Worm (Caenorhabditis elegans) whole organism, L1 larva: ENCODE results near the gene ppm-1.A.
A peak's percentile ranks its signal among the peaks of the same experiment; 100 is the strongest.

Experiments
- C04F5.9 ChIP-seq: sonication (generic microtip); optimal IDR thresholded peaks from 2 replicates; lab custom pipeline; 2016; ENCODE audit warnings: missing genetic modification characterization, missing compliant biosample characterization
- C34B4.2 ChIP-seq: sonication (generic microtip); optimal IDR thresholded peaks from 2 replicates; lab custom pipeline; 2017; ENCODE audit warnings: mild to moderate bottlenecking, missing genetic modification characterization, missing compliant biosample characterization
- F16B12.6 ChIP-seq: fragments of 150-350 bp; optimal IDR thresholded peaks from 2 replicates; lab custom pipeline; 2014; ENCODE audit warnings: missing biosample characterization, missing genetic modification characterization
- alr-1 ChIP-seq: fragments of 200-800 bp; sonication (Bioruptor generic); optimal IDR thresholded peaks from 2 replicates; lab custom pipeline; 2018; ENCODE audit warnings: borderline replicate concordance, mild to moderate bottlenecking, missing genetic modification characterization, missing compliant biosample characterization
- aly-2 ChIP-seq: fragments of 150-350 bp; optimal IDR thresholded peaks from 2 replicates; lab custom pipeline; 2014; ENCODE audit warnings: missing biosample characterization, missing genetic modification characterization
- ceh-63 ChIP-seq: fragments of 200-800 bp; sonication (Bioruptor generic); optimal IDR thresholded peaks from 2 replicates; lab custom pipeline; 2018; ENCODE audit warnings: mild to moderate bottlenecking, missing genetic modification characterization, missing compliant biosample characterization
- ceh-8 ChIP-seq: fragments of 200-800 bp; sonication (Bioruptor generic); optimal IDR thresholded peaks from 2 replicates; lab custom pipeline; 2018; ENCODE audit warnings: mild to moderate bottlenecking, missing genetic modification characterization, moderate library complexity, missing compliant biosample characterization
- ceh-88 ChIP-seq: fragments of 200-800 bp; sonication (Bioruptor generic); IDR thresholded peaks from 2 replicates; pipeline ENCODE4 v1.3.6; 2022; ENCODE audit warnings: missing genetic modification characterization, missing compliant biosample characterization
- ces-1 ChIP-seq: fragments of 150-350 bp; optimal IDR thresholded peaks from 2 replicates; lab custom pipeline; 2014; ENCODE audit warnings: missing biosample characterization, missing genetic modification reagents, missing genetic modification characterization
- efl-1 ChIP-seq, 4 experiments: fragments of 150-350 bp; optimal IDR thresholded peaks in 3 of 4; peaks in 1 of 4; 1 replicate in 1 of 4; 2 replicates in 3 of 4; lab custom pipeline; 2014; ENCODE audit warnings: missing biosample characterization in 2 of 4, missing genetic modification characterization in 2 of 4, missing genetic modification reagents in 2 of 4
- efl-3 ChIP-seq: fragments of 200-800 bp; sonication (Bioruptor generic); optimal IDR thresholded peaks from 2 replicates; lab custom pipeline; 2018; ENCODE audit warnings: mild to moderate bottlenecking, missing genetic modification characterization, missing compliant biosample characterization
- egl-13 ChIP-seq: sonication (generic microtip); optimal IDR thresholded peaks from 2 replicates; lab custom pipeline; 2016; ENCODE audit warnings: missing genotype, missing genetic modification reagents, missing genetic modification characterization, missing compliant biosample characterization
- egl-27 ChIP-seq, 2 experiments: fragments of 150-350 bp in 1 of 2; sonication (generic microtip); optimal IDR thresholded peaks; 3 replicates each; lab custom pipeline; 2017 to 2018; ENCODE audit warnings: missing biosample characterization in 2 of 2, missing genetic modification characterization in 2 of 2, missing genetic modification reagents in 2 of 2
- elt-2 ChIP-seq: sonication (generic microtip); optimal IDR thresholded peaks from 2 replicates; lab custom pipeline; 2016; ENCODE audit warnings: missing genetic modification characterization, mild to moderate bottlenecking, inconsistent platforms, missing compliant biosample characterization, missing genetic modification reagents
- elt-3 ChIP-seq, 6 experiments: fragments of 150-350 bp in 1 of 6; sonication (generic microtip); optimal IDR thresholded peaks; 2 replicates each; lab custom pipeline; 2017 to 2018; ENCODE audit warnings: missing biosample characterization in 6 of 6, missing genetic modification characterization in 6 of 6, inconsistent platforms in 1 of 6
- ets-5 ChIP-seq: fragments of 200-800 bp; sonication (Bioruptor generic); IDR thresholded peaks from 2 replicates; pipeline ENCODE4 v1.3.6; 2022; ENCODE audit warnings: missing genetic modification characterization, missing compliant biosample characterization
- fkh-10 ChIP-seq: sonication (generic microtip); optimal IDR thresholded peaks from 2 replicates; lab custom pipeline; 2017; ENCODE audit warnings: missing biosample characterization, missing genetic modification reagents, missing genetic modification characterization
- fkh-8 ChIP-seq: sonication (generic microtip); optimal IDR thresholded peaks from 2 replicates; lab custom pipeline; 2016; ENCODE audit warnings: mild to moderate bottlenecking, missing genetic modification characterization, missing compliant biosample characterization
- fos-1 ChIP-seq: fragments of 150-350 bp; optimal IDR thresholded peaks from 2 replicates; lab custom pipeline; 2014; ENCODE audit warnings: missing biosample characterization, missing genetic modification characterization
- grh-1 ChIP-seq: fragments of 200-800 bp; sonication (Bioruptor generic); IDR thresholded peaks from 2 replicates; pipeline ENCODE4 v1.3.6; 2022; ENCODE audit warnings: missing genetic modification reagents, missing genetic modification characterization, missing compliant biosample characterization
- hlh-17 ChIP-seq: fragments of 200-800 bp; sonication (Bioruptor generic); optimal IDR thresholded peaks from 2 replicates; lab custom pipeline; 2018; ENCODE audit warnings: missing genetic modification characterization, mild to moderate bottlenecking, missing compliant biosample characterization, moderate library complexity, borderline replicate concordance
- hlh-4 ChIP-seq: sonication (generic microtip); optimal IDR thresholded peaks from 2 replicates; lab custom pipeline; 2016; ENCODE audit warnings: mild to moderate bottlenecking, missing genetic modification characterization, missing compliant biosample characterization
- hpl-2 ChIP-seq: fragments of 150-350 bp; optimal IDR thresholded peaks from 2 replicates; lab custom pipeline; 2014; ENCODE audit warnings: missing biosample characterization, missing genetic modification reagents, missing genetic modification characterization
- irx-1 ChIP-seq: sonication (generic microtip); optimal IDR thresholded peaks from 2 replicates; lab custom pipeline; 2016; ENCODE audit warnings: missing genetic modification characterization, missing compliant biosample characterization
- jun-1 ChIP-seq: fragments of 150-350 bp; optimal IDR thresholded peaks from 2 replicates; lab custom pipeline; 2014; ENCODE audit warnings: missing biosample characterization, missing genetic modification reagents, missing genetic modification characterization
- lin-14 ChIP-seq: fragments of 200-800 bp; sonication (Bioruptor generic); optimal IDR thresholded peaks from 2 replicates; lab custom pipeline; 2018; ENCODE audit warnings: mild to moderate bottlenecking, missing genetic modification characterization, moderate library complexity, missing compliant biosample characterization
- lin-35 ChIP-seq, 2 experiments: fragments of 150-350 bp; optimal IDR thresholded peaks; 2 replicates each; lab custom pipeline; 2014; ENCODE audit warnings: missing biosample characterization in 2 of 2, missing genetic modification characterization in 2 of 2, missing genetic modification reagents in 2 of 2
- lin-39 ChIP-seq: fragments of 150-350 bp; optimal IDR thresholded peaks from 2 replicates; lab custom pipeline; 2014; ENCODE audit warnings: missing biosample characterization, missing genetic modification reagents, missing genetic modification characterization
- lir-3 ChIP-seq: sonication (generic microtip); optimal IDR thresholded peaks from 2 replicates; lab custom pipeline; 2016; ENCODE audit warnings: mild to moderate bottlenecking, missing genetic modification characterization, moderate library complexity, missing compliant biosample characterization; ENCODE audit not compliant: poor library complexity
- lsy-2 ChIP-seq, 2 experiments: fragments of 150-350 bp; optimal IDR thresholded peaks; 2 replicates each; lab custom pipeline; 2014; ENCODE audit warnings: missing biosample characterization in 2 of 2, missing genetic modification characterization in 2 of 2
- mdl-1 ChIP-seq, 2 experiments: fragments of 150-350 bp; optimal IDR thresholded peaks; 2 replicates each; lab custom pipeline; 2014 to 2017; ENCODE audit warnings: missing biosample characterization in 2 of 2, missing genetic modification characterization in 2 of 2, inconsistent platforms in 1 of 2
- mep-1 ChIP-seq: fragments of 150-350 bp; optimal IDR thresholded peaks from 2 replicates; lab custom pipeline; 2014; ENCODE audit warnings: missing biosample characterization, missing genetic modification characterization
- nhr-11 ChIP-seq: fragments of 150-350 bp; optimal IDR thresholded peaks from 2 replicates; lab custom pipeline; 2014; ENCODE audit warnings: missing biosample characterization, missing genetic modification characterization
- nhr-19 ChIP-seq: fragments of 200-800 bp; sonication (Bioruptor generic); conservative IDR thresholded peaks from 2 replicates; pipeline ENCODE4 v1.3.6; 2022; ENCODE audit warnings: missing genetic modification characterization, missing compliant biosample characterization
- nhr-237 ChIP-seq: fragments of 150-350 bp; optimal IDR thresholded peaks from 2 replicates; lab custom pipeline; 2014; ENCODE audit warnings: missing biosample characterization, missing genetic modification characterization
- nhr-28 ChIP-seq: fragments of 150-350 bp; optimal IDR thresholded peaks from 2 replicates; lab custom pipeline; 2014; ENCODE audit warnings: missing biosample characterization, missing genetic modification characterization
- nhr-47 ChIP-seq: sonication (generic microtip); optimal IDR thresholded peaks from 2 replicates; lab custom pipeline; 2016; ENCODE audit warnings: mild to moderate bottlenecking, missing genetic modification characterization, moderate library complexity, missing compliant biosample characterization
- nhr-76 ChIP-seq: sonication (generic microtip); optimal IDR thresholded peaks from 2 replicates; lab custom pipeline; 2017; ENCODE audit warnings: missing biosample characterization, missing genetic modification characterization
- nhr-84 ChIP-seq: sonication (generic microtip); optimal IDR thresholded peaks from 2 replicates; lab custom pipeline; 2017; ENCODE audit warnings: missing biosample characterization, missing genetic modification characterization
- rnt-1 ChIP-seq: sonication (generic microtip); optimal IDR thresholded peaks from 2 replicates; lab custom pipeline; 2016; ENCODE audit warnings: mild to moderate bottlenecking, missing genetic modification characterization, moderate library complexity, missing compliant biosample characterization
- skn-1 ChIP-seq: fragments of 150-350 bp; optimal IDR thresholded peaks from 2 replicates; lab custom pipeline; 2014; ENCODE audit warnings: missing biosample characterization, missing genetic modification characterization
- snpc-4 ChIP-seq: fragments of 150-350 bp; optimal IDR thresholded peaks from 2 replicates; lab custom pipeline; 2014; ENCODE audit warnings: missing biosample characterization, missing genetic modification characterization
- sox-4 ChIP-seq: sonication (generic microtip); optimal IDR thresholded peaks from 2 replicates; lab custom pipeline; 2016; ENCODE audit warnings: missing genetic modification characterization, missing compliant biosample characterization
- sptf-1 ChIP-seq: fragments of 150-350 bp; optimal IDR thresholded peaks from 2 replicates; lab custom pipeline; 2014; ENCODE audit warnings: missing biosample characterization, missing genetic modification characterization
- tbx-2 ChIP-seq: sonication (generic microtip); optimal IDR thresholded peaks from 2 replicates; lab custom pipeline; 2016; ENCODE audit warnings: missing genetic modification characterization, missing compliant biosample characterization
- unc-130 ChIP-seq: fragments of 150-350 bp; optimal IDR thresholded peaks from 2 replicates; lab custom pipeline; 2017; ENCODE audit warnings: missing biosample characterization, missing genetic modification characterization, inconsistent platforms
- unc-62 ChIP-seq: fragments of 150-350 bp; optimal IDR thresholded peaks from 2 replicates; lab custom pipeline; 2014; ENCODE audit warnings: missing biosample characterization, missing genetic modification reagents, missing genetic modification characterization
- unc-86 ChIP-seq: sonication (generic microtip); optimal IDR thresholded peaks from 2 replicates; lab custom pipeline; 2016; ENCODE audit warnings: missing genetic modification characterization, missing compliant biosample characterization
- unc-98 ChIP-seq: fragments of 200-800 bp; sonication (Bioruptor generic); IDR thresholded peaks from 2 replicates; pipeline ENCODE4 v1.3.6; 2022; ENCODE audit warnings: missing genetic modification characterization, missing compliant biosample characterization
- vab-15 ChIP-seq: sonication (generic microtip); optimal IDR thresholded peaks from 2 replicates; lab custom pipeline; 2017; ENCODE audit warnings: missing genotype, mild to moderate bottlenecking, missing genetic modification characterization, missing compliant biosample characterization
- zag-1 ChIP-seq: fragments of 150-350 bp; optimal IDR thresholded peaks from 2 replicates; lab custom pipeline; 2014; ENCODE audit warnings: missing biosample characterization, missing genetic modification characterization
- zip-4 ChIP-seq: fragments of 200-800 bp; sonication (Bioruptor generic); optimal IDR thresholded peaks from 2 replicates; lab custom pipeline; 2018; ENCODE audit warnings: mild to moderate bottlenecking, missing genetic modification characterization, moderate library complexity, missing compliant biosample characterization
- ztf-4 ChIP-seq: fragments of 150-350 bp; optimal IDR thresholded peaks from 2 replicates; lab custom pipeline; 2014; ENCODE audit warnings: missing biosample characterization, missing genetic modification characterization

ppm-1.A gene

ce11 chrV:10525902-10526301 lies 10.3 kb downstream of the ppm-1.A start, which contains the start of the genes C35A5.8 and hda-11 (continued):
- TF ChIP-seq ceh-8 (GFP tag; lab: Kevin White, UChicago) (peak; percentile 7), C34B4.2 (no peak), ceh-88 (GFP tag; lab: Robert Waterston, UW) (no peak), zip-4 (GFP tag; lab: Kevin White, UChicago) (peak; percentile 6), skn-1 (peak; percentile 52), lin-35 (GFP tag; optimal IDR thresholded peaks at IDR 0.05; lab: Kevin White, UChicago) (peak; percentile 71 to 74), unc-98 (GFP tag; lab: Robert Waterston, UW) (peak; percentile 79), fkh-8 (tag; lab: Kevin White, UChicago) (peak; percentile 66), unc-130 (tag; lab: Kevin White, UChicago) (peak; percentile 51), ztf-4 (tag; lab: Kevin White, UChicago) (peak; percentile 34), ets-5 (no peak), lin-39 (tag; lab: Kevin White, UChicago) (peak; percentile 58), efl-1 (optimal IDR thresholded peaks at IDR 0.05; lab: Kevin White, UChicago) (peak; percentile 71 to 77), efl-1 (GFP tag; optimal IDR thresholded peaks at IDR 0.05 in 1 of 2; lab: Kevin White, UChicago) (peak; percentile 71 to 97), ces-1 (GFP tag; lab: Kevin White, UChicago) (no peak), grh-1 (GFP tag; lab: Robert Waterston, UW) (peak; percentile 59), hlh-4 (tag; lab: Kevin White, UChicago) (peak; percentile 57), nhr-11 (no peak), lir-3 (peak; percentile 97), tbx-2 (tag; lab: Kevin White, UChicago) (peak; percentile 89), vab-15 (no peak), aly-2 (no peak), mdl-1 (tag; optimal IDR thresholded peaks at IDR 0.05; lab: Kevin White, UChicago) (peak in 1 of 2 experiments; percentile 24), F16B12.6 (tag; lab: Kevin White, UChicago) (no peak), rnt-1 (tag; lab: Kevin White, UChicago) (peak; percentile 99), jun-1 (no peak), ceh-63 (GFP tag; lab: Kevin White, UChicago) (peak; percentile 59), fkh-10 (no peak), C04F5.9 (tag; lab: Kevin White, UChicago) (peak; percentile 81), fos-1 (tag; lab: Kevin White, UChicago) (peak; percentile 20), nhr-19 (GFP tag; lab: Robert Waterston, UW) (peak; percentile 82), hlh-17 (GFP tag; lab: Kevin White, UChicago) (no peak), lsy-2 (tag; optimal IDR thresholded peaks at IDR 0.05; lab: Kevin White, UChicago) (peak; percentile 54 to 61), nhr-76 (tag; lab: Kevin White, UChicago) (no peak), unc-62 (GFP tag; lab: Kevin White, UChicago) (no peak), alr-1 (tag; lab: Kevin White, UChicago) (no peak), elt-3 (tag; optimal IDR thresholded peaks at IDR 0.05; lab: Kevin White, UChicago) (peak in 1 of 6 experiments; percentile 22), hpl-2 (GFP tag; lab: Kevin White, UChicago) (no peak), sptf-1 (tag; lab: Kevin White, UChicago) (no peak), egl-13 (tag; lab: Kevin White, UChicago) (peak; percentile 84), efl-3 (GFP tag; lab: Kevin White, UChicago) (peak; percentile 41), zag-1 (no peak), sox-4 (tag; lab: Kevin White, UChicago) (peak; percentile 89), snpc-4 (peak; percentile 58), nhr-28 (tag; lab: Kevin White, UChicago) (no peak), irx-1 (tag; lab: Kevin White, UChicago) (peak; percentile 93), lin-14 (GFP tag; lab: Kevin White, UChicago) (peak; percentile 74), mep-1 (peak; percentile 74), elt-2 (tag; lab: Kevin White, UChicago) (peak; percentile 79), egl-27 (tag; optimal IDR thresholded peaks at IDR 0.05; lab: Kevin White, UChicago) (no peak), nhr-84 (tag; lab: Kevin White, UChicago) (no peak), nhr-237 (tag; lab: Kevin White, UChicago) (no peak), unc-86 (peak; percentile 59), nhr-47 (tag; lab: Kevin White, UChicago) (peak; percentile 91)
